Fruit fly (Drosophila melanogaster) whole organism, prepupa: ENCODE results near the gene Polr3E.

Experiments
- Blimp-1 ChIP-seq: fragments of 200-800 bp; sonication (Bioruptor generic); optimal IDR thresholded peaks from 3 replicates; lab custom pipeline; 2017; ENCODE audit warnings: missing biosample characterization, missing genetic modification characterization, mild to moderate bottlenecking, moderate library complexity, missing genetic modification reagents
- CG10631 ChIP-seq: fragments of 200-800 bp; sonication (Bioruptor generic); optimal IDR thresholded peaks from 2 replicates; lab custom pipeline; 2016; ENCODE audit warnings: missing biosample characterization, missing genetic modification characterization
- CG10669 ChIP-seq: fragments of 200-800 bp; sonication (Bioruptor generic); optimal IDR thresholded peaks from 3 replicates; lab custom pipeline; 2018; ENCODE audit warnings: missing biosample characterization, mild to moderate bottlenecking, missing genetic modification characterization, moderate library complexity
- CG11902 ChIP-seq: fragments of 200-800 bp; sonication (Bioruptor generic); optimal IDR thresholded peaks from 3 replicates; lab custom pipeline; 2016; ENCODE audit warnings: missing biosample characterization, missing genetic modification characterization
- CG15336 ChIP-seq: fragments of 200-800 bp; sonication (Bioruptor generic); IDR thresholded peaks from 2 replicates; pipeline ENCODE4 v1.3.6; 2022; ENCODE audit warnings: missing biosample characterization, missing genetic modification characterization
- CG1621 ChIP-seq: fragments of 200-800 bp; sonication (Bioruptor generic); optimal IDR thresholded peaks from 3 replicates; lab custom pipeline; 2018; ENCODE audit warnings: missing biosample characterization, mild to moderate bottlenecking, missing genetic modification characterization
- CG16779 ChIP-seq: fragments of 200-800 bp; sonication (Bioruptor generic); optimal IDR thresholded peaks from 3 replicates; lab custom pipeline; 2017; ENCODE audit warnings: missing biosample characterization, mild to moderate bottlenecking, missing genetic modification characterization
- CG3032 ChIP-seq: fragments of 200-800 bp; optimal IDR thresholded peaks from 2 replicates; lab custom pipeline; 2019; ENCODE audit warnings: missing biosample characterization, mild to moderate bottlenecking, missing genetic modification characterization, moderate library complexity
- CG31627 ChIP-seq: fragments of 200-800 bp; sonication (Bioruptor generic); optimal IDR thresholded peaks from 3 replicates; lab custom pipeline; 2016; ENCODE audit warnings: missing biosample characterization, missing genetic modification characterization
- CG32006 ChIP-seq: fragments of 200-800 bp; sonication (Bioruptor generic); optimal IDR thresholded peaks from 3 replicates; lab custom pipeline; 2017; ENCODE audit warnings: missing biosample characterization, mild to moderate bottlenecking, missing genetic modification characterization
- CG34406 ChIP-seq: fragments of 200-800 bp; sonication (Bioruptor generic); optimal IDR thresholded peaks from 3 replicates; lab custom pipeline; 2016; ENCODE audit warnings: missing biosample characterization, missing genetic modification characterization
- CG3919 ChIP-seq: fragments of 200-800 bp; sonication (Bioruptor generic); optimal IDR thresholded peaks from 3 replicates; lab custom pipeline; 2016; ENCODE audit warnings: missing biosample characterization, missing genetic modification characterization
- CG4318 ChIP-seq: fragments of 200-800 bp; sonication (Bioruptor generic); optimal IDR thresholded peaks from 3 replicates; lab custom pipeline; 2017; ENCODE audit warnings: missing biosample characterization, mild to moderate bottlenecking, missing genetic modification characterization
- CG6163 ChIP-seq: fragments of 200-800 bp; sonication (Bioruptor generic); IDR thresholded peaks from 3 replicates; pipeline ENCODE4 v1.3.6; 2022; ENCODE audit warnings: missing biosample characterization, missing genetic modification characterization
- CG6808 ChIP-seq: fragments of 200-800 bp; sonication (Bioruptor generic); optimal IDR thresholded peaks from 3 replicates; lab custom pipeline; 2017; ENCODE audit warnings: missing biosample characterization, missing genetic modification characterization, mild to moderate bottlenecking, moderate library complexity, missing genetic modification reagents
- CG6854 ChIP-seq: fragments of 200-800 bp; sonication (Bioruptor generic); optimal IDR thresholded peaks from 2 replicates; lab custom pipeline; 2017; ENCODE audit warnings: missing biosample characterization, mild to moderate bottlenecking, missing genetic modification characterization
- CG7368 ChIP-seq: fragments of 200-800 bp; sonication (Bioruptor generic); optimal IDR thresholded peaks from 3 replicates; lab custom pipeline; 2016; ENCODE audit warnings: missing biosample characterization, missing genetic modification characterization
- CG8119 ChIP-seq: fragments of 200-800 bp; sonication (Bioruptor generic); IDR thresholded peaks from 3 replicates; pipeline ENCODE4 v1.3.6; 2022; ENCODE audit warnings: missing biosample characterization, missing genetic modification characterization
- CG8319 ChIP-seq: fragments of 200-800 bp; sonication (Bioruptor generic); optimal IDR thresholded peaks from 3 replicates; lab custom pipeline; 2016; ENCODE audit warnings: missing biosample characterization, missing genetic modification characterization
- CG8632 ChIP-seq: fragments of 200-800 bp; sonication (Bioruptor generic); optimal IDR thresholded peaks from 3 replicates; lab custom pipeline; 2016; ENCODE audit warnings: missing biosample characterization, missing genetic modification characterization
- CG9139 ChIP-seq: fragments of 200-800 bp; sonication (Bioruptor generic); optimal IDR thresholded peaks from 3 replicates; lab custom pipeline; 2017; ENCODE audit warnings: missing biosample characterization, mild to moderate bottlenecking, missing genetic modification characterization
- Eip78C ChIP-seq: fragments of 200-800 bp; sonication (Bioruptor generic); peaks from one replicate; lab custom pipeline; 2016; ENCODE audit warnings: missing biosample characterization, missing genetic modification characterization
- Eip93F ChIP-seq: fragments of 200-800 bp; sonication (Bioruptor generic); optimal IDR thresholded peaks from 2 replicates; lab custom pipeline; 2016; ENCODE audit warnings: missing biosample characterization, mild to moderate bottlenecking, missing genetic modification characterization
- Gug ChIP-seq: fragments of 200-800 bp; sonication (Bioruptor generic); IDR thresholded peaks from 2 replicates; pipeline ENCODE4 v1.3.6; 2022; ENCODE audit warnings: missing biosample characterization, missing genetic modification characterization
- Hr38 ChIP-seq: sonication (Bioruptor generic); optimal IDR thresholded peaks from 2 replicates; lab custom pipeline; 2016; ENCODE audit warnings: missing biosample characterization, missing genetic modification characterization
- Hr39 ChIP-seq: fragments of 200-800 bp; sonication (Bioruptor generic); optimal IDR thresholded peaks from 2 replicates; lab custom pipeline; 2016; ENCODE audit warnings: missing biosample characterization, missing genetic modification characterization
- Hr4 ChIP-seq: fragments of 200-800 bp; sonication (Bioruptor generic); optimal IDR thresholded peaks from 3 replicates; lab custom pipeline; 2016; ENCODE audit warnings: missing biosample characterization, missing genetic modification characterization
- Lpt ChIP-seq: fragments of 200-800 bp; sonication (Bioruptor generic); optimal IDR thresholded peaks from 3 replicates; lab custom pipeline; 2016; ENCODE audit warnings: missing biosample characterization, missing genetic modification characterization
- Smox ChIP-seq: fragments of 200-800 bp; sonication (Bioruptor generic); optimal IDR thresholded peaks from 3 replicates; lab custom pipeline; 2016; ENCODE audit warnings: missing biosample characterization, missing genetic modification characterization
- Sox102F ChIP-seq: fragments of 200-800 bp; sonication (Bioruptor generic); optimal IDR thresholded peaks from 2 replicates; lab custom pipeline; 2016; ENCODE audit warnings: missing biosample characterization, mild to moderate bottlenecking, missing genetic modification characterization
- Sox15 ChIP-seq: fragments of 200-800 bp; sonication (Bioruptor generic); optimal IDR thresholded peaks from 3 replicates; lab custom pipeline; 2016; ENCODE audit warnings: missing biosample characterization, missing genetic modification characterization
- achi ChIP-seq: fragments of 200-800 bp; sonication (Bioruptor generic); optimal IDR thresholded peaks from 3 replicates; lab custom pipeline; 2016; ENCODE audit warnings: missing biosample characterization, missing genetic modification characterization
- acj6 ChIP-seq: fragments of 200-800 bp; sonication (Bioruptor generic); optimal IDR thresholded peaks from 3 replicates; lab custom pipeline; 2016; ENCODE audit warnings: missing biosample characterization, missing genetic modification characterization
- cyc ChIP-seq: fragments of 200-800 bp; sonication (Bioruptor generic); optimal IDR thresholded peaks from 3 replicates; lab custom pipeline; 2016; ENCODE audit warnings: missing biosample characterization, missing genetic modification characterization
- dsx ChIP-seq: fragments of 200-800 bp; optimal IDR thresholded peaks from 3 replicates; lab custom pipeline; 2019; ENCODE audit warnings: missing biosample characterization, mild to moderate bottlenecking, missing genetic modification characterization, moderate library complexity; ENCODE audit not compliant: poor library complexity, severe bottlenecking
- esn ChIP-seq: fragments of 200-800 bp; sonication (Bioruptor generic); optimal IDR thresholded peaks from 2 replicates; lab custom pipeline; 2016; ENCODE audit warnings: missing biosample characterization, mild to moderate bottlenecking, missing genetic modification characterization, moderate library complexity
- fd59A ChIP-seq: fragments of 200-800 bp; sonication (Bioruptor generic); optimal IDR thresholded peaks from 2 replicates; lab custom pipeline; 2017; ENCODE audit warnings: missing biosample characterization, mild to moderate bottlenecking, missing genetic modification characterization, missing genetic modification reagents
- fkh ChIP-seq: fragments of 200-800 bp; sonication (Bioruptor generic); optimal IDR thresholded peaks from 3 replicates; lab custom pipeline; 2017; ENCODE audit warnings: missing biosample characterization, mild to moderate bottlenecking, missing genetic modification characterization, moderate library complexity
- lz ChIP-seq: fragments of 200-800 bp; sonication (Bioruptor generic); optimal IDR thresholded peaks from 3 replicates; lab custom pipeline; 2016; ENCODE audit warnings: missing biosample characterization, missing genetic modification characterization
- pdm3 ChIP-seq: fragments of 200-800 bp; sonication (Bioruptor generic); optimal IDR thresholded peaks from 3 replicates; lab custom pipeline; 2016; ENCODE audit warnings: missing biosample characterization, missing genetic modification characterization
- salr ChIP-seq, 2 experiments: fragments of 200-800 bp; sonication (Bioruptor generic); optimal IDR thresholded peaks; 3 replicates each; lab custom pipeline; 2016 to 2018; ENCODE audit warnings: missing biosample characterization in 2 of 2, missing genetic modification characterization in 2 of 2, mild to moderate bottlenecking in 1 of 2
- ss ChIP-seq, 2 experiments: fragments of 200-800 bp; sonication (Bioruptor generic); optimal IDR thresholded peaks; 2 replicates in 1 of 2; 3 replicates in 1 of 2; lab custom pipeline; 2017 to 2018; ENCODE audit warnings: mild to moderate bottlenecking in 2 of 2, missing biosample characterization in 2 of 2, missing genetic modification characterization in 2 of 2, moderate library complexity in 1 of 2
- svp ChIP-seq: fragments of 200-800 bp; sonication (Bioruptor generic); peaks from one replicate; lab custom pipeline; 2016; ENCODE audit warnings: missing biosample characterization, missing genetic modification characterization
- topi ChIP-seq: fragments of 200-800 bp; sonication (Bioruptor generic); optimal IDR thresholded peaks from 3 replicates; lab custom pipeline; 2016; ENCODE audit warnings: missing biosample characterization, missing genetic modification characterization
- vri ChIP-seq: fragments of 200-800 bp; sonication (Bioruptor generic); optimal IDR thresholded peaks from 3 replicates; lab custom pipeline; 2016; ENCODE audit warnings: missing biosample characterization, mild to moderate bottlenecking, missing genetic modification characterization

Polr3E gene

dm6 chr3L:21027657-21028255 is 3.9 kb upstream of the Polr3E start, which contains the start of gene Pdss2 (continued):
- TF ChIP-seq Hr38 (no peak), Lpt (GFP tag; lab: Kevin White, UChicago) (peak; percentile 37), CG32006 (peak; percentile 66), fkh (GFP tag; lab: Kevin White, UChicago) (peak; percentile 84), CG8319 (GFP tag; lab: Kevin White, UChicago) (peak; percentile 32), esn (peak; percentile 56), CG10669 (peak; percentile 30), CG7368 (GFP tag; lab: Kevin White, UChicago) (peak; percentile 48), CG10631 (peak; percentile 74), salr (GFP tag; optimal IDR thresholded peaks at IDR 0.05; lab: Kevin White, UChicago) (peak; percentile 27 to 56), lz (GFP tag; lab: Kevin White, UChicago) (peak; percentile 76), topi (peak; percentile 42), svp (GFP tag; lab: Kevin White, UChicago) (peak; percentile 91), Smox (GFP tag; lab: Kevin White, UChicago) (peak; percentile 53)

dm6 chr3L:21034103-21034280 is 2.4 kb downstream of the Polr3E start, which contains the start of gene CG10581:
TSS of gene CG10581 (minus strand) at chr3L:21034203.
- TF ChIP-seq Gug (GFP tag; lab: Robert Waterston, UW) (no peak), fd59A (no peak), CG3919 (GFP tag; lab: Kevin White, UChicago) (no peak), lz (GFP tag; lab: Kevin White, UChicago) (no peak), CG10631 (no peak), Smox (GFP tag; lab: Kevin White, UChicago) (no peak), esn (no peak), CG9139 (GFP tag; lab: Kevin White, UChicago) (no peak), vri (GFP tag; lab: Kevin White, UChicago) (no peak), CG31627 (no peak), CG32006 (no peak), topi (no peak)

dm6 chr3L:21034281-21035221 is 2.9 kb downstream of the Polr3E start, which contains the start of gene siz:
TSS of gene siz (plus strand) at chr3L:21034535.
- TF ChIP-seq CG11902 (GFP tag; lab: Kevin White, UChicago) (no peak), topi (no peak), cyc (GFP tag; lab: Kevin White, UChicago) (no peak), pdm3 (peak; percentile 5), Blimp-1 (GFP tag; lab: Kevin White, UChicago) (no peak), lz (GFP tag; lab: Kevin White, UChicago) (peak; percentile 14), CG3032 (tag; lab: Kevin White, UChicago) (no peak), CG3919 (GFP tag; lab: Kevin White, UChicago) (peak; percentile 24), Eip78C (GFP tag; lab: Kevin White, UChicago) (peak; percentile 72), CG9139 (GFP tag; lab: Kevin White, UChicago) (peak; percentile 16), Eip93F (GFP tag; lab: Kevin White, UChicago) (no peak), CG31627 (peak; percentile 16), CG6163 (0 out of 3 replicates have a peak, but pooled peaks have one; percentile 13), CG8319 (GFP tag; lab: Kevin White, UChicago) (no peak), CG6808 (GFP tag; lab: Kevin White, UChicago) (no peak), Hr39 (no peak), CG8119 (no peak), CG8632 (GFP tag; lab: Kevin White, UChicago) (no peak), svp (GFP tag; lab: Kevin White, UChicago) (peak; percentile 78), achi (GFP tag; lab: Kevin White, UChicago) (no peak), CG16779 (tag; lab: Kevin White, UChicago) (no peak), vri (GFP tag; lab: Kevin White, UChicago) (peak; percentile 41), Hr4 (GFP tag; lab: Kevin White, UChicago) (peak; percentile 21), CG34406 (no peak), ss (GFP tag; optimal IDR thresholded peaks at IDR 0.05; lab: Kevin White, UChicago) (peak; percentile 56 to 66), CG1621 (tag; lab: Kevin White, UChicago) (peak; percentile 82), Sox15 (GFP tag; lab: Kevin White, UChicago) (no peak), CG6854 (GFP tag; lab: Kevin White, UChicago) (peak; percentile 52), dsx (GFP tag; lab: Kevin White, UChicago) (peak; percentile 45), CG15336 (GFP tag; lab: Robert Waterston, UW) (no peak), CG4318 (no peak), acj6 (GFP tag; lab: Kevin White, UChicago) (no peak), Sox102F (GFP tag; lab: Kevin White, UChicago) (peak; percentile 30)
